Worm (Caenorhabditis elegans) whole organism, L1 larva: ENCODE results near the gene nspc-4.

Experiments
- Y116A8C.19 ChIP-seq: sonication (generic microtip); optimal IDR thresholded peaks from 2 replicates; lab custom pipeline; 2016; ENCODE audit warnings: missing compliant biosample characterization, missing genetic modification characterization, borderline replicate concordance
- aly-2 ChIP-seq: fragments of 150-350 bp; optimal IDR thresholded peaks from 2 replicates; lab custom pipeline; 2014; ENCODE audit warnings: missing biosample characterization, missing genetic modification characterization
- ama-1 ChIP-seq: fragments of 150-350 bp; optimal IDR thresholded peaks from 2 replicates; lab custom pipeline; 2014
- ceh-88 ChIP-seq: fragments of 200-800 bp; sonication (Bioruptor generic); IDR thresholded peaks from 2 replicates; pipeline ENCODE4 v1.3.6; 2022; ENCODE audit warnings: missing genetic modification characterization, missing compliant biosample characterization
- ceh-90 ChIP-seq: sonication (generic microtip); optimal IDR thresholded peaks from 2 replicates; lab custom pipeline; 2016; ENCODE audit warnings: missing genetic modification characterization, missing compliant biosample characterization
- ces-1 ChIP-seq: fragments of 150-350 bp; optimal IDR thresholded peaks from 2 replicates; lab custom pipeline; 2014; ENCODE audit warnings: missing biosample characterization, missing genetic modification reagents, missing genetic modification characterization
- dsc-1 ChIP-seq: sonication (generic microtip); optimal IDR thresholded peaks from 2 replicates; lab custom pipeline; 2016; ENCODE audit warnings: mild to moderate bottlenecking, missing genetic modification characterization, missing compliant biosample characterization
- egl-13 ChIP-seq: sonication (generic microtip); optimal IDR thresholded peaks from 2 replicates; lab custom pipeline; 2016; ENCODE audit warnings: missing genotype, missing genetic modification reagents, missing genetic modification characterization, missing compliant biosample characterization
- elt-2 ChIP-seq: sonication (generic microtip); optimal IDR thresholded peaks from 2 replicates; lab custom pipeline; 2016; ENCODE audit warnings: missing genetic modification characterization, mild to moderate bottlenecking, inconsistent platforms, missing compliant biosample characterization, missing genetic modification reagents
- elt-3 ChIP-seq, 6 experiments: fragments of 150-350 bp in 1 of 6; sonication (generic microtip); optimal IDR thresholded peaks; 2 replicates each; lab custom pipeline; 2017 to 2018; ENCODE audit warnings: missing biosample characterization in 6 of 6, missing genetic modification characterization in 6 of 6, inconsistent platforms in 1 of 6
- fkh-10 ChIP-seq: sonication (generic microtip); optimal IDR thresholded peaks from 2 replicates; lab custom pipeline; 2017; ENCODE audit warnings: missing biosample characterization, missing genetic modification reagents, missing genetic modification characterization
- fkh-4 ChIP-seq: sonication (generic microtip); optimal IDR thresholded peaks from 2 replicates; lab custom pipeline; 2016; ENCODE audit warnings: missing compliant biosample characterization, missing genetic modification characterization, borderline replicate concordance
- grh-1 ChIP-seq: fragments of 200-800 bp; sonication (Bioruptor generic); IDR thresholded peaks from 2 replicates; pipeline ENCODE4 v1.3.6; 2022; ENCODE audit warnings: missing genetic modification reagents, missing genetic modification characterization, missing compliant biosample characterization
- hlh-17 ChIP-seq: fragments of 200-800 bp; sonication (Bioruptor generic); optimal IDR thresholded peaks from 2 replicates; lab custom pipeline; 2018; ENCODE audit warnings: missing genetic modification characterization, mild to moderate bottlenecking, missing compliant biosample characterization, moderate library complexity, borderline replicate concordance
- hlh-4 ChIP-seq: sonication (generic microtip); optimal IDR thresholded peaks from 2 replicates; lab custom pipeline; 2016; ENCODE audit warnings: mild to moderate bottlenecking, missing genetic modification characterization, missing compliant biosample characterization
- hpl-2 ChIP-seq: fragments of 150-350 bp; optimal IDR thresholded peaks from 2 replicates; lab custom pipeline; 2014; ENCODE audit warnings: missing biosample characterization, missing genetic modification reagents, missing genetic modification characterization
- irx-1 ChIP-seq: sonication (generic microtip); optimal IDR thresholded peaks from 2 replicates; lab custom pipeline; 2016; ENCODE audit warnings: missing genetic modification characterization, missing compliant biosample characterization
- isw-1 ChIP-seq: fragments of 200-800 bp; sonication (Bioruptor generic); IDR thresholded peaks from 2 replicates; pipeline ENCODE4 v1.3.6; 2022; ENCODE audit warnings: missing genetic modification characterization, missing compliant biosample characterization
- jun-1 ChIP-seq: fragments of 150-350 bp; optimal IDR thresholded peaks from 2 replicates; lab custom pipeline; 2014; ENCODE audit warnings: missing biosample characterization, missing genetic modification reagents, missing genetic modification characterization
- lin-14 ChIP-seq: fragments of 200-800 bp; sonication (Bioruptor generic); optimal IDR thresholded peaks from 2 replicates; lab custom pipeline; 2018; ENCODE audit warnings: mild to moderate bottlenecking, missing genetic modification characterization, moderate library complexity, missing compliant biosample characterization
- lin-15B ChIP-seq: fragments of 150-350 bp; sonication (generic microtip); optimal IDR thresholded peaks from 3 replicates; lab custom pipeline; 2014; ENCODE audit warnings: missing biosample characterization, missing genetic modification characterization
- lin-35 ChIP-seq, 2 experiments: fragments of 150-350 bp; optimal IDR thresholded peaks; 2 replicates each; lab custom pipeline; 2014; ENCODE audit warnings: missing biosample characterization in 2 of 2, missing genetic modification characterization in 2 of 2, missing genetic modification reagents in 2 of 2
- lin-39 ChIP-seq: fragments of 150-350 bp; optimal IDR thresholded peaks from 2 replicates; lab custom pipeline; 2014; ENCODE audit warnings: missing biosample characterization, missing genetic modification reagents, missing genetic modification characterization
- lsy-2 ChIP-seq, 2 experiments: fragments of 150-350 bp; optimal IDR thresholded peaks; 2 replicates each; lab custom pipeline; 2014; ENCODE audit warnings: missing biosample characterization in 2 of 2, missing genetic modification characterization in 2 of 2
- mdl-1 ChIP-seq, 2 experiments: fragments of 150-350 bp; optimal IDR thresholded peaks; 2 replicates each; lab custom pipeline; 2014 to 2017; ENCODE audit warnings: missing biosample characterization in 2 of 2, missing genetic modification characterization in 2 of 2, inconsistent platforms in 1 of 2
- mef-2 ChIP-seq: fragments of 150-350 bp; optimal IDR thresholded peaks from 2 replicates; lab custom pipeline; 2014; ENCODE audit warnings: missing biosample characterization, missing genetic modification characterization
- nhr-11 ChIP-seq: fragments of 150-350 bp; optimal IDR thresholded peaks from 2 replicates; lab custom pipeline; 2014; ENCODE audit warnings: missing biosample characterization, missing genetic modification characterization
- nhr-20 ChIP-seq: sonication (generic microtip); optimal IDR thresholded peaks from 2 replicates; lab custom pipeline; 2016; ENCODE audit warnings: mild to moderate bottlenecking, missing genetic modification characterization, missing compliant biosample characterization
- nhr-237 ChIP-seq: fragments of 150-350 bp; optimal IDR thresholded peaks from 2 replicates; lab custom pipeline; 2014; ENCODE audit warnings: missing biosample characterization, missing genetic modification characterization
- nhr-28 ChIP-seq: fragments of 150-350 bp; optimal IDR thresholded peaks from 2 replicates; lab custom pipeline; 2014; ENCODE audit warnings: missing biosample characterization, missing genetic modification characterization
- nhr-47 ChIP-seq: sonication (generic microtip); optimal IDR thresholded peaks from 2 replicates; lab custom pipeline; 2016; ENCODE audit warnings: mild to moderate bottlenecking, missing genetic modification characterization, moderate library complexity, missing compliant biosample characterization
- nhr-71 ChIP-seq: sonication (generic microtip); optimal IDR thresholded peaks from 2 replicates; lab custom pipeline; 2016; ENCODE audit warnings: mild to moderate bottlenecking, missing genetic modification characterization, moderate library complexity, missing compliant biosample characterization
- nhr-85 ChIP-seq: sonication (generic microtip); peaks from one replicate; lab custom pipeline; 2016; ENCODE audit warnings: missing genetic modification characterization, inconsistent platforms, missing compliant biosample characterization
- pax-3 ChIP-seq: fragments of 200-800 bp; sonication (Bioruptor generic); optimal IDR thresholded peaks from 2 replicates; lab custom pipeline; 2018; ENCODE audit warnings: mild to moderate bottlenecking, missing genetic modification characterization, moderate library complexity, missing compliant biosample characterization
- pqm-1 ChIP-seq: sonication (generic microtip); optimal IDR thresholded peaks from 3 replicates; lab custom pipeline; 2017; ENCODE audit warnings: missing biosample characterization, missing genetic modification characterization
- snpc-4 ChIP-seq: fragments of 150-350 bp; optimal IDR thresholded peaks from 2 replicates; lab custom pipeline; 2014; ENCODE audit warnings: missing biosample characterization, missing genetic modification characterization
- sox-4 ChIP-seq: sonication (generic microtip); optimal IDR thresholded peaks from 2 replicates; lab custom pipeline; 2016; ENCODE audit warnings: missing genetic modification characterization, missing compliant biosample characterization
- sptf-1 ChIP-seq: fragments of 150-350 bp; optimal IDR thresholded peaks from 2 replicates; lab custom pipeline; 2014; ENCODE audit warnings: missing biosample characterization, missing genetic modification characterization
- sup-37 ChIP-seq: fragments of 200-800 bp; sonication (Bioruptor generic); optimal IDR thresholded peaks from 2 replicates; lab custom pipeline; 2018; ENCODE audit warnings: mild to moderate bottlenecking, missing genetic modification characterization, missing compliant biosample characterization
- swsn-7 ChIP-seq: sonication (generic microtip); optimal IDR thresholded peaks from 2 replicates; lab custom pipeline; 2016; ENCODE audit warnings: missing genetic modification characterization, missing compliant biosample characterization
- tbx-2 ChIP-seq: sonication (generic microtip); optimal IDR thresholded peaks from 2 replicates; lab custom pipeline; 2016; ENCODE audit warnings: missing genetic modification characterization, missing compliant biosample characterization
- tlp-1 ChIP-seq: fragments of 150-350 bp; optimal IDR thresholded peaks from 2 replicates; lab custom pipeline; 2014; ENCODE audit warnings: missing biosample characterization, missing genetic modification characterization
- unc-130 ChIP-seq: fragments of 150-350 bp; optimal IDR thresholded peaks from 2 replicates; lab custom pipeline; 2017; ENCODE audit warnings: missing biosample characterization, missing genetic modification characterization, inconsistent platforms
- unc-86 ChIP-seq: sonication (generic microtip); optimal IDR thresholded peaks from 2 replicates; lab custom pipeline; 2016; ENCODE audit warnings: missing genetic modification characterization, missing compliant biosample characterization
- vab-15 ChIP-seq: sonication (generic microtip); optimal IDR thresholded peaks from 2 replicates; lab custom pipeline; 2017; ENCODE audit warnings: missing genotype, mild to moderate bottlenecking, missing genetic modification characterization, missing compliant biosample characterization
- zip-4 ChIP-seq: fragments of 200-800 bp; sonication (Bioruptor generic); optimal IDR thresholded peaks from 2 replicates; lab custom pipeline; 2018; ENCODE audit warnings: mild to moderate bottlenecking, missing genetic modification characterization, moderate library complexity, missing compliant biosample characterization

nspc-4 gene

DNA sequence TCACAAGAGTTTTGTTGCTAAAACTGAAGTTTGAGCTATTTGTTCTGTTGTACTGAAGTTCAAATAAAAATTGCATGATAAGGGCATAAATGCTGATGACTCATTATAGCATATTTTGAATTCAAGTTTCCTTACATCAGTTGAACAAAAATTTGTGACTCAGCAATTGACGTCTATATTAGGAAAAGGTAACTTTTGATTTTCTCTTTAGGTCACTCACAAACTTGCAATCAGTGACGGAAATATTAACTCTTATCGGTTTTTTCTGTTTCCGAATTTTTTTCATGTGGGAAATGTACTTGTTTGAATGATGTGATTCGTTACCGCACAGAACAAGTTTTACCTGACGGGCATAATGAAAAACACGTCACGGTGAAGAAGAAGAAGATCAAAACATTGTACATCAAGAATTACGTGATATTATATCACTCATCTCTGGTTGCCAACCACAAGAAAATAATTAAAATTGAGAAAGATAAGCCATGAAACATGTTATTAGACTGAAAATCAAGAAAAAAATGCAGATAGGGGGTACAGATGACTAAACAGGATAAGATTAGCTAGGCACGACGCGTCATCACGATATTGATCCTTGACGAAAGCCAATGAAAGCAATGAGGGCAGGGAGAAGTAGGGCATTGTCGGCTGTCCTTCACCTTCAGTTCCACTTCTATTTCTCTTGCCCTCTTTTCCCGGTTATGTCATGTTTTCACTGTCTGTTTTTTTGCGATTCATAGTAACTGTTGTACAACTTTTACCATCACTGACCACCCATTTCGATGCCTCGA is 25.7 kb upstream of the nspc-4 start:
- TF ChIP-seq mdl-1 (tag; optimal IDR thresholded peaks at IDR 0.05; lab: Kevin White, UChicago) (no peak), elt-3 (tag; optimal IDR thresholded peaks at IDR 0.05; lab: Kevin White, UChicago) (peak in 1 of 6 experiments; percentile 36), nhr-85 (tag; lab: Kevin White, UChicago) (peak; percentile 47), egl-13 (no peak), nhr-20 (tag; lab: Kevin White, UChicago) (peak; percentile 18), lin-14 (GFP tag; lab: Kevin White, UChicago) (peak; percentile 23), nhr-237 (tag; lab: Kevin White, UChicago) (no peak), swsn-7 (tag; lab: Kevin White, UChicago) (no peak), elt-2 (tag; lab: Kevin White, UChicago) (peak; percentile 26), dsc-1 (tag; lab: Kevin White, UChicago) (peak; percentile 60)

DNA sequence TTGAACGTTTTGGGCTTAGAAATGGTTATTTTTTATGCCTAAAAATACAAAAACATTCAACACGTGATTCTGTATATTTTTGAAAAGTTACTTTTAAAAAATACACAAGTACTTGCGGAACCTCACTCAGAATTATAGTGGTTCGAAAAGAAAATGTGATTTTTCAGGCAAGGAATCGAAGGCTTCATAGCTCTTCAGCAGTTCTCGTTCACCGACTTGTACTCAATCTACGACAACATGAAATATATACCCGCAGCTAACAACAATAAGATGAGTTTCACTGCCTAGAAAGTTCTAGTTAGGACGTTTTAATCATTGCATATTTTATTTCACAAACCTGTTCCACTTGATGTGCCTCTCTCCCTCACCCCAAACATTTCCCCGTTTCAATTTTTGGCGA is 24.4 kb upstream of the nspc-4 start:
- TF ChIP-seq sox-4 (tag; lab: Kevin White, UChicago) (no peak), egl-13 (no peak), ama-1 (lab: Kevin White, UChicago) (no peak), unc-86 (tag; lab: Kevin White, UChicago) (no peak), snpc-4 (tag; lab: Kevin White, UChicago) (no peak), fkh-10 (GFP tag; lab: Kevin White, UChicago) (no peak)

DNA sequence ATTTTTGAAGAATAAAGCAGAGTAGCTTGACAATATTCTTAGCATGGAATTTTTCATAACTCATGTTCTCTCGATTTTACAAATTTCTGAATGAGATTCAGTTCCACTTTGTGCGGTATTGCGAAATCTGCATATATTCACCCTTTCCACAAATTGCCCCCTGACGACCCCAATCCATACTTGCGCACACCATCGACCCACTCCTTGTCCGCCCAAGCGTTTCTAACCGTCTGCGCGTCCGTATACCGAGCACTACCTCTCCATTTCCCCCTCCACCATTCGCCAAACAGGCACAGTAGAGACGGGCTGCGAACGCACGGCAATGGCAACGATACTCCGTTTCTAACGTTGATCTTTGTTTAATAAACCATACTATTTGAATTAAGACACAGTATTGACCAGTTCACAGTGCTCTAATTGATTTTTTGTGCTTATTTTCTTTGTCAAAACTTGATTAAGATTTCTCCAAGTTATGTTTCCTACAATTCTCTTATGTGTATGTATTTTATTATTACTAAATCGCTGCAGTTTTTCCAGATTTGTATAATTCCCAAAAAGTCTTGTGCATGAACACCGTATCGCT is 18.5 kb upstream of the nspc-4 start, which contains the start of gene utx-1:
Gene utx-1 (plus strand): TSS at position 533 of the 583 bp plus-strand sequence.
- TF ChIP-seq lin-35 (GFP tag; optimal IDR thresholded peaks at IDR 0.05; lab: Kevin White, UChicago) (peak; percentile 15 to 48), sox-4 (tag; lab: Kevin White, UChicago) (no peak), nhr-47 (tag; lab: Kevin White, UChicago) (peak; percentile 28), sptf-1 (tag; lab: Kevin White, UChicago) (no peak), lsy-2 (tag; optimal IDR thresholded peaks at IDR 0.05; lab: Kevin White, UChicago) (peak in 1 of 2 experiments; percentile 29), vab-15 (tag; lab: Kevin White, UChicago) (no peak), lin-15B (no peak), nhr-237 (tag; lab: Kevin White, UChicago) (no peak), sup-37 (no peak), mef-2 (tag; lab: Kevin White, UChicago) (no peak), lin-39 (tag; lab: Kevin White, UChicago) (no peak), zip-4 (GFP tag; lab: Kevin White, UChicago) (peak; percentile 86), fkh-10 (GFP tag; lab: Kevin White, UChicago) (peak; percentile 3), hpl-2 (GFP tag; lab: Kevin White, UChicago) (no peak), ceh-90 (tag; lab: Kevin White, UChicago) (no peak), pax-3 (tag; lab: Kevin White, UChicago) (no peak), elt-3 (tag; optimal IDR thresholded peaks at IDR 0.05; lab: Kevin White, UChicago) (no peak), aly-2 (tag; lab: Kevin White, UChicago) (no peak), nhr-20 (tag; lab: Kevin White, UChicago) (peak; percentile 31), elt-2 (tag; lab: Kevin White, UChicago) (no peak), tlp-1 (tag; lab: Kevin White, UChicago) (no peak), grh-1 (GFP tag; lab: Robert Waterston, UW) (no peak), fkh-4 (no peak), jun-1 (no peak), nhr-28 (tag; lab: Kevin White, UChicago) (no peak), Y116A8C.19 (tag; lab: Kevin White, UChicago) (no peak), tbx-2 (tag; lab: Kevin White, UChicago) (no peak), nhr-71 (peak; percentile 26), nhr-85 (tag; lab: Kevin White, UChicago) (peak; percentile 55), isw-1 (no peak), hlh-4 (tag; lab: Kevin White, UChicago) (no peak), irx-1 (no peak), pqm-1 (tag; lab: Kevin White, UChicago) (no peak), hlh-17 (GFP tag; lab: Kevin White, UChicago) (no peak), unc-86 (tag; lab: Kevin White, UChicago) (peak; percentile 13), ceh-88 (GFP tag; lab: Robert Waterston, UW) (no peak), ces-1 (GFP tag; lab: Kevin White, UChicago) (no peak), unc-130 (tag; lab: Kevin White, UChicago) (no peak), nhr-11 (tag; lab: Kevin White, UChicago) (no peak)
